Worm (Caenorhabditis elegans): ENCODE data around the gene W02F12.4.
A peak's percentile ranks its signal among the peaks of the same experiment; 100 is the strongest.

Gene W02F12.4

DNA sequence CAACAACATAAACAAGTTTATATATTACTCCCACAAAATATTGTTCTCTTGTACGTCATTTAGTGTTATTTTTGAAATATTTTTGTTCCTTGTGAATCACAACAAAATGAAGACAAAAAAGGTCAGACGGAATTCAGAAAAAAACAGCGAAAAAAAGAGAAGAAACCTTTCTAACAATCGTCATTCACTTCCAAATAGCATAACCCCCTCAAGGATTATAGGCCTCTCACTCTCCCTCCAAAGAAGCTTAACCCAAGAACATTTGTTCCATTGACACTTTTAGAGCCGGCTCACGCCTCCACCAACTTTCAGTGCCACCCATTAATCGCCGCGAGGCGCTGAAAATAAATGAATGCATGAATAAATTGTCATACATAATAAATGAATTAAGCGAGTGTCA is 47.2 kb downstream of the W02F12.4 start:
- TF ChIP-seq unc-62 (GFP tag; optimal IDR thresholded peaks at IDR 0.05), result no peak
- no peak for TF ChIP-seq nhr-237 (tag; optimal IDR thresholded peaks at IDR 0.05)
- TF ChIP-seq unc-55 (GFP tag; optimal IDR thresholded peaks at IDR 0.05), result peak; percentile 51
- TF ChIP-seq aly-2 (tag; optimal IDR thresholded peaks at IDR 0.05), result no peak

DNA sequence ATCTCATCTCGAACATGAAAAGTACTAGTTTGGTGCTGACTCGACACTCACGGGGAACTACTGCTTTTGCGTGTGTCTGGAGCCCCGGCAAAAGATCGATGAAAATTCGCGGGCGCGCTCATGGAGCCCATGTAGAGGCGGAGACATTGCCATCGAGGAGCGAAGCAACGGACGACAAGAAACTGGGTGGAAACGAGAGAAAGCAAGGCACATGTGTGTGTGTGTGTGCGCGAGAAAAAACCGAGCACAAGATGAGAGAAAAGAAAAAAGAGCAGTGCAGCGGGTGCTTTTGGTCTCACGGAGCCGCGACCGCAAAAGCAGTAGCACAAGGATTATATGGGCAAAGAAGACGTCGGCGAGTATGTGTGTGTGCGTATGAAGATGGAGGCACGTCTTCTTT is 48.0 kb downstream of the W02F12.4 start:
- TF ChIP-seq peb-1 (tag; optimal IDR thresholded peaks at IDR 0.05), result no peak
- TF ChIP-seq lsy-2 (tag; optimal IDR thresholded peaks at IDR 0.05), result peak in 1 of 2 experiments; percentile 43
- no peak for TF ChIP-seq egl-27 (tag; optimal IDR thresholded peaks at IDR 0.05)
- TF ChIP-seq fos-1 (tag; optimal IDR thresholded peaks at IDR 0.05), result peak; percentile 38
- TF ChIP-seq F13H6.1 (tag; optimal IDR thresholded peaks at IDR 0.05), result peak; percentile 46
- TF ChIP-seq crh-2 (tag; optimal IDR thresholded peaks at IDR 0.05), result peak; percentile 1
- no peak for TF ChIP-seq unc-39 (tag; optimal IDR thresholded peaks at IDR 0.05)
- TF ChIP-seq snpc-4 (tag; optimal IDR thresholded peaks at IDR 0.05), result peak; percentile 60
- no peak for TF ChIP-seq nhr-12 (tag; optimal IDR thresholded peaks at IDR 0.05)
- peak; percentile 52 for TF ChIP-seq C34F6.9 (tag; optimal IDR thresholded peaks at IDR 0.05)
- peak; percentile 67 for TF ChIP-seq nhr-129 (tag; optimal IDR thresholded peaks at IDR 0.05)
- TF ChIP-seq alr-1 (tag; optimal IDR thresholded peaks at IDR 0.05), result no peak
- no peak for TF ChIP-seq sma-3 (GFP tag; optimal IDR thresholded peaks at IDR 0.05)
- peak; percentile 9 for TF ChIP-seq lin-13 (GFP tag; optimal IDR thresholded peaks at IDR 0.05)
- TF ChIP-seq zag-1 (tag; optimal IDR thresholded peaks at IDR 0.05), result peak; percentile 66
- peak; percentile 42 for TF ChIP-seq Y55F3AM.14 (GFP tag; optimal IDR thresholded peaks at IDR 0.05)
- peak; percentile 88 for TF ChIP-seq ceh-82 (tag; optimal IDR thresholded peaks at IDR 0.05)
- TF ChIP-seq lin-11 (tag; optimal IDR thresholded peaks at IDR 0.05), result peak; percentile 54
- TF ChIP-seq mdl-1 (tag; optimal IDR thresholded peaks at IDR 0.05), result peak in 1 of 2 experiments; percentile 57
- TF ChIP-seq gmeb-1 (tag; optimal IDR thresholded peaks at IDR 0.05), result no peak
- TF ChIP-seq lin-39 (tag; optimal IDR thresholded peaks at IDR 0.05), result no peak
- TF ChIP-seq unc-55 (GFP tag; optimal IDR thresholded peaks at IDR 0.05), result peak; percentile 68
- no peak for TF ChIP-seq elt-1 (tag; optimal IDR thresholded peaks at IDR 0.05)
- TF ChIP-seq ZK546.5 (tag; optimal IDR thresholded peaks at IDR 0.05), result no peak
- no peak for TF ChIP-seq nhr-237 (tag; optimal IDR thresholded peaks at IDR 0.05)
- no peak for TF ChIP-seq ceh-16 (tag; optimal IDR thresholded peaks at IDR 0.05)
- TF ChIP-seq blmp-1 (tag; optimal IDR thresholded peaks at IDR 0.05; ENCODE audit: insufficient read depth), result no peak
- TF ChIP-seq mbf-1 (tag; optimal IDR thresholded peaks at IDR 0.05), result no peak
- TF ChIP-seq sma-9 (GFP tag; optimal IDR thresholded peaks at IDR 0.05), result peak; percentile 14
- no peak for TF ChIP-seq sma-9 (tag; optimal IDR thresholded peaks at IDR 0.05)
- no peak for TF ChIP-seq ztf-1 (GFP tag; conservative IDR thresholded peaks at IDR 0.05)
- TF ChIP-seq nhr-25 (tag; optimal IDR thresholded peaks at IDR 0.05), result no peak
- no peak for TF ChIP-seq nhr-77 (tag; optimal IDR thresholded peaks at IDR 0.05)
- no peak for TF ChIP-seq nhr-23 (tag; optimal IDR thresholded peaks at IDR 0.05)

DNA sequence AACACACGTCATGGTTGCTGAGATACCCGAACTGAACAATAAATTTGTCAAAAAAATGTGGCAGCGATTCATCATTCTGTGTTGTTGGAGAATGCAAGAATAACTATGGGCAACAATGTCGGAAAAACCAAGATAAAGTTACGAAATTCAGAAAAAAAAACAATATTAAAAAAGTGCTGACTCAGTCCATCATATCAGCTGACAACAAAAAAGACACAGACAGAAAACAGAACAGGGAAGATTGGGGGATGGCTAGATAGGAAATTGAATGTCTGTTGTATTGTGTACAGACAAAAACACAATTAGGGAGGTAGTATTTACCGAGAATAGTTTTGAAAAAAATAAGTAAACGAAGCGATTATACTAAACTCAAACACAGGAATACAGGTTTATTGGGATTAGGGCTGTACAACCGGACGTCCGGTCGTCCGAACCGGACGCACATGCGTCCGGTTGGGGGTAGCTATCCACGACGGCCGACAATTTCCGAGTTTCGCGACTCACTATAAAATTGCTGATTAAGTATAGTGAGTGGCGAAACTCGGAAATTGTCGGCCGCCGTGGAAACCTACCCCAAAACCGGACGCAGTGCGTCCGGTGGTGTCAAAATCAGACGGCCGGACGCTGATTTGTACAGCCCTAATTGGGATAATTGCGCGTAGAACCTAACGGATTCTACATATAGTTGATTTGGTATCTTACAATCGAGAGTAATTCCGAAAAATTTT is 49.0 kb downstream of the W02F12.4 start:
- TF ChIP-seq sem-4 (tag; optimal IDR thresholded peaks at IDR 0.05) (no peak), crh-2 (tag; optimal IDR thresholded peaks at IDR 0.05) (no peak), snpc-4 (tag; optimal IDR thresholded peaks at IDR 0.05) (peak; percentile 5), sma-3 (GFP tag; optimal IDR thresholded peaks at IDR 0.05) (peak; percentile 20), ztf-11 (tag; optimal IDR thresholded peaks at IDR 0.05) (no peak), skn-1 (tag; optimal IDR thresholded peaks at IDR 0.05) (peak; percentile 13), nhr-21 (tag; optimal IDR thresholded peaks at IDR 0.05) (no peak)

Measured in whole organism, L2 larva.